Fruit fly (Drosophila melanogaster) S2 (cell line): ENCODE results near the gene DIP-eta.

Experiments
- CG8478 ChIP-seq: fragments of >200 bp; optimal IDR thresholded peaks from 2 replicates; lab custom pipeline; 2018
- CTCF ChIP-seq, 2 experiments: fragments of >200 bp; optimal IDR thresholded peaks; 2 replicates each; lab custom pipeline; 2018

Gene DIP-eta

DNA sequence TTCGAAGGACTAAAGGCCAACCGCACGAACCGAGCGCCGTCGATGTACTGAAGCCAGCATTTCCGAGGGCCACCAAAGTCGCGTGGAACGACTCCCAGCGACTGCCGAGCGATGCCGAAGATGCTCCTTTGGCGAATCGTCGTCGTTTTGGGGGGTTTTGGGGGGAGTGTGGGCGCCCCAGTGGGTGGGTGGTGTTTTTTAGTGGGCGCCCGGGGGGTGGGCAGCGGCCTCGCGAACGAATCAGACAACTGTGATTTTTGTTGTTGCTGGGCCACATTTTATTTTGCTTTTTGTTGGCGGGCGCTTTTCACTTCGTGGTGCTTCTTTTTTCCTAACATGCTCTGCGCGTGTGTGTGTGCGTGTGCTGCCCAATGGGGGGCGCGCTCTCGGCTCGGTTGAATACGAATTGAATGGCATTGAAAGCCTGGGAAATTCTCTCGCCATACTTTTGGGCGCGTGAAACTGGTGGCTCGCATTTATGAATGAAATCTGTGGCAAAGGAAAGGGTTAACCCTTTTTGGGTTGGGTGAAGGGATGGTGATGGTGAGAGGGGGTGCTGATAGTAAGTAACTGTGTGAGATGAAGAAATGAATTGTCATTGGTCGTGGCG lies at the start of gene DIP-eta:
Gene DIP-eta, minus strand, starts transcription at position 51 of the 610 bp plus-strand sequence.
- TF ChIP-seq CG8478 (lab: Kevin White, UChicago) (no peak), CTCF (optimal IDR thresholded peaks at IDR 0.05; lab: Kevin White, UChicago) (no peak)

DNA sequence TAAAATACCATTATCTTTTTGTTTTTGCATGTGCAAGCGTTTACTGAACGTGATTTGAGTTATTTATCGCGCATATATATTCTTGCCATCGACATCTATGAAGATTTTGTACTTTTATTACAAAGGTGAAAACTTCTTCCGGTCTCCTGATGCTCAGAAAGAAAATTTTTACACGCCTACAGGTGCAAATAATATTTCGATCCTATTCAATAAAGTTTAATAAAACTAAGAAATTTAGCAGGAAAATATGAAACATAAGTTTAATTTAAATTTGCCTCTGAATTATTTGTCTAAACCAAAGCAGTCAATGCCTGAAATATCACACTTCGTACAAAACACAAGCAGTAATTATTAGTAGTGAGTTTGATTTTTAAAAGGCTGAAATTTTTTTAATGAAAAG lies 44.8 kb upstream of the DIP-eta start, which contains the start of gene Hsp60C:
Gene Hsp60C, plus strand, starts transcription at position 301 of the 400 bp plus-strand sequence.
- TF ChIP-seq CG8478 (lab: Kevin White, UChicago) (no peak), CTCF (optimal IDR thresholded peaks at IDR 0.05; lab: Kevin White, UChicago) (no peak)

DNA sequence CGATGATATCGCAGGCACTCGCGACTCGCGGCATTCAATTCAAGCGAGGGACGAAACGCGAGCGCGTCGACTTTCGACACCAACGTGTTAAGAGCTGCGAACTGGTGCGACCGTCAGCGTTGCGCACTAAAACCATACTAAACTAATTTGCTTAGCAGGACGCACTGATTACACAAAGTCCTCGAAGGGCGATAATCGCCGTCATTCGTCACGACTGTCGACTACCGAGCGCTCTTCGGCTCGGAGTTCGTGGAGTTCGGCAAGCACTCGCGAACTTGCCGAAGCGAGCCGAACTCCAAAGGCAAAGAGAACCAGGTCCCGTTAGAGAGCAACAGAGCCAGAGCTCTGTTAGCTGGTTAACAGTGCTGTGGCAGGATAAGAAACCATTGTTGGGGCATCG lies 40.7 kb upstream of the DIP-eta start, which contains the start of gene DIP-theta:
Gene DIP-theta, minus strand, starts transcription at position 146 of the 400 bp plus-strand sequence.
- TF ChIP-seq CTCF (optimal IDR thresholded peaks at IDR 0.05; lab: Kevin White, UChicago): no peak
- no peak for TF ChIP-seq CG8478 (lab: Kevin White, UChicago)

DNA sequence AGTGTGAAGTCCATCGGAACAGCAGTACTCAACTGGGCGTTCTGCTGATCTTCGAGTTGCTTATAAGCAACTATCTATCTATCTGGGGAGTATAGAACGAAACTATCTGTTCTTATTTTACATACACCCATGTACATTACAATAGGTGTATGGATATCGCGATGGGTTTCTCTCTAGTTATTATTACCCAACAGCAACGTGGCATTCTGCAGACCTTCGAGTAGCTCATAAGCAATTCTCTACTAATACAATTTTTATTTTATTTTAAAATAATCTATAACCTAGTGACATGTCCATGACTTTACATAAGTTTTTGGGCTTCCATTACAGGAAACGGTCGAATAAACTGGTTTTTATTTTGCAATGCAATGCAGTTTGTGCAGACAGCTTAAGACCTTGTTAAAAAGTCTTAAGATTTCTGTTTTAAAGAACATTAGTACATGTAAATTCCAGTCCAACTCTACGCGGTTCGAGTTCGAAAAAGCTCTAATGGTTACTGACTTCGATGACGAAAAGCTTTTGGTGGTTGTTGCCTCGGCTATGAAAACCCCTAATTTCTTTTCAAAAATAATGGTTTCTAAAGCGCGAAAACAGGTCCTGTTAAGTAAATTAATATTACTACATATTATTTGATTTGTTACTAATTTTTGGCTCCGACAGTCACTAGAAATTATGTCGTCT lies 6.1 kb upstream of the DIP-eta start, which contains the start of gene Cyp6a16:
Gene Cyp6a16, minus strand, starts transcription at position 36 of the 681 bp plus-strand sequence.
- peak in 1 of 2 experiments; percentile 56 for TF ChIP-seq CTCF (optimal IDR thresholded peaks at IDR 0.05; lab: Kevin White, UChicago)
- no peak for TF ChIP-seq CG8478 (lab: Kevin White, UChicago)

DNA sequence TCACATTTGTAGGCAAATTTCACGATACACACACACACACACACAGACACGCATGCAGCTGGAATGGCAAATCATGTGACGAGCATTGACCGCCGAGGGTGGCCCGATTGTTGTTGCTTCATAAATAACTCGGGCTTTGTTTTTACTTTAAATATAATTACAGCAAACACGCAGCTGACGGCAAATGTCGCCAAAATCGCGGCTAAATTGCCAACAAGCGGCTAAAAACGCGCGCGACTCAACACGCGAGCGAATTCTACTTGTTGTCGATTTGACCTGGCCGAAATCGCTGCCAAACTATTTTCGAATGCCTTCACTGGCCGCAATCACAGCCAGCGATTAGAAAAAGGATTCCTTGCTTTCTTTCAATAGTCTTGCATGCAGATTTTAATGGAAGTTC lies 522 bp downstream of the DIP-eta start:
- no peak for TF ChIP-seq CG8478 (lab: Kevin White, UChicago)
- no peak for TF ChIP-seq CTCF (optimal IDR thresholded peaks at IDR 0.05; lab: Kevin White, UChicago)

DNA sequence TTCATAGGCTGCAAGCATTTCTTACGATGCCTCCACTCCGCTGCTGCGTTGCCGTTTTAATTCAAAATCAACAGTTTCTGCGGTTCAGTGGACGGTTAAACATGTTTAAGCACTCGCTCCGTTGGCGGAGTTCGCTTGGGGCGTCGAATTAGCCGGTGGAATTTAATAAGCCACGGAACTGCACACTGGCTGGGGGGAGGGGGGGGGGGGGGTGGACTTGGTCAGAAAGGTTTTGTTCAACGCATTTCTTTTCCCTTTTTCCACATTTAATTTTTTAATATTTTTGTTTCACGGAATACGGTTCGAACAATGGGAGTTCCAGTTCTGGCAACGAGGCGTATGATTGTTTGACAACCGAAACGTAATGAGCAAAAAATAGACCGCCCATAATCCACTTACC lies 7.1 kb downstream of the DIP-eta start:
- TF ChIP-seq CG8478 (lab: Kevin White, UChicago) (no peak), CTCF (optimal IDR thresholded peaks at IDR 0.05; lab: Kevin White, UChicago) (no peak)

DNA sequence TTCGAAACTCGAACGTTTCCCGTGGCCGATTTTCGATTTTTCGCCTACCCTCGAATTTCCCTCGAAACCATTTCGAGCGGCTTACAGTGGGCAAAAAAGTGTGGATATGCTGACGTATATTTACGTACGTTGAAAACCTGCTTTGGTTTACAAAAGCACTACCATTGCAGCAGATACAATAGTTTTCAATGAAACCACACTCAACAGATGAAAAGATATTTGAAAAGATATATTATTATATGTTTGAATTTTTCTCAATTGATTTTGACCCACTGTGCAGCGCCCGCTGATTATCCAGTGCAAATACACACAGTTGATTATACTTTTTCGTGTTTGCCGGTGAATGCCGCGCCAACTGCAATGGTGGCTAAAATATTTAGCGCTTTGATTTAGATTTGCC lies 7.6 kb downstream of the DIP-eta start:
- TF ChIP-seq CG8478 (lab: Kevin White, UChicago): no peak
- no peak for TF ChIP-seq CTCF (optimal IDR thresholded peaks at IDR 0.05; lab: Kevin White, UChicago)

DNA sequence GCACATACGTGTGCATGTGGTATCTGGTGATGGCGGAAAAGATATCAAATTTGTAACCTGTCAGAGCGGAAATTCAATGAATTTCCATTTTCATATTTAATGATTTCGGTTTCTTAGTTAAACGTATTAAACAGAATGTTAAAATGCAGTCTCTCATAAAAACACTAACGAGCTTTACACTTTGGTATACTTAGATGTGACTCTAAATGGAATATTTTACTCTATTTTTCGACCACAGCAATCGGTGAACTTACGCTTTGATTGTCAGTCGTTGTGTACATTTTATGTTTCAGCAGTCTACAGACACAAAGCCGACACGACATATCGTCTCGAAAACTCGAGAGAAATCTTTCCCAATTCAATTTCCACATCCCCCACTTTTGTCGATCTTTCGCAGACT lies 21.2 kb downstream of the DIP-eta start, which contains the start of gene CG18266:
Gene CG18266, plus strand, starts transcription at position 301 of the 400 bp plus-strand sequence.
- no peak for TF ChIP-seq CTCF (optimal IDR thresholded peaks at IDR 0.05; lab: Kevin White, UChicago)
- no peak for TF ChIP-seq CG8478 (lab: Kevin White, UChicago)

DNA sequence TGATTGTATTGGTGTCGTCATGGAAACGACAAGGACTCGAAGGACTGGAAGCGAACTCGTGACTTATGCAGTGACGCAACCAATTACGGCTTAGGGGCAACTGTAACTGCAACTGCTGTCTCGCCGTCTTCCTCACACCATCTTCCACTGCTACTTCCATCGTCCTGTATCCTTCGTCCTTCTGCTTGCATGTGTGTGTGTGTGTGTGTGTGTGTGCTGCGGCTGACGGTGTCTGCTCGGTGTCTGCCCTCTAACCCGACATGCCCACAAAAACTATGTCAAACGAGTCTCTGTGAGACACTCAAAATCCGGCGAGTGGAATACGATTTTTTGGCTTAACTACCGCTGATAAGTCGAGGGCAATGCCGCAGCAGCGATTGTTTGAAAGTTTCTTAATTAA lies 23.9 kb downstream of the DIP-eta start:
- no peak for TF ChIP-seq CG8478 (lab: Kevin White, UChicago)
- no peak for TF ChIP-seq CTCF (optimal IDR thresholded peaks at IDR 0.05; lab: Kevin White, UChicago)

DNA sequence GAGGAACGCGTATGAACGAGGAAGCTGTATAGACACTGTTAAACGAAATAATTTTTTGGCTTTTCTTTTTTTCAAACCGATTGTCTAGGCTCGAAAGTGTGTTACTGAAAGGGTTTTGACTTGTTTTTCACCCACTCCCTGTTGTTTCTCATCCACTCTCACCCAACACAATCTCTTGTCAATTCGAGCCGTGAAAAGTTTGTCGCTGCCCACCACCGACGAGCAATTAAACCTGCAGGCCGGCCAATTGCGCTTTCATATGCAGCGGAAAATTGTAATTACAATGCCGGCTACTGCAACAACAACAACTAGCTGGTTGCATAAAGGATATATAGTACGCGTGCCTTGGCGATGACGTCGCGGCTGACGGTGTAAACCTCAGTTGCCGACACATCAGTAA lies 29.4 kb downstream of the DIP-eta start, which contains the start of gene CG7251:
Gene CG7251, minus strand, starts transcription at position 101 of the 400 bp plus-strand sequence.
- no peak for TF ChIP-seq CG8478 (lab: Kevin White, UChicago)
- no peak for TF ChIP-seq CTCF (optimal IDR thresholded peaks at IDR 0.05; lab: Kevin White, UChicago)

DNA sequence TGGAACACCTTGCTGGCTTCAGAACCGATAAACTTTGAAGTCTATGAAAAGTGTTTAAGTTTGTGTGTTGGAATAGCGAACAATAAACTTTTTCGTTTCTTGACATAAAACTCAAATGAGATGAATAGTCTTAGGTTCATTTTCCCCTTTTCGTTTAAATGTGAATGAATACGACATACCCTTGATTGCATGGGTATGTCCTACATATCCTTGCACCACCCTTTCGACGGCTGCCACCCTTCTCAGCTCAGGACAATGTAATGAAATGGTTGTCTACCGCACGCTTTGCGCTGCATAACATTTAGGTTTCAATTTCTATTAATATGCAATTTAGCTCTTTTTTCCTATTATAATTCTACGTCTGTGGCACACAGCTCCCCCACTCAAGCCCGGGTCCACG lies 36.7 kb downstream of the DIP-eta start, which contains the start of gene CG14011:
Gene CG14011, minus strand, starts transcription at position 101 of the 400 bp plus-strand sequence.
- TF ChIP-seq CG8478 (lab: Kevin White, UChicago): no peak
- TF ChIP-seq CTCF (optimal IDR thresholded peaks at IDR 0.05; lab: Kevin White, UChicago): no peak

DNA sequence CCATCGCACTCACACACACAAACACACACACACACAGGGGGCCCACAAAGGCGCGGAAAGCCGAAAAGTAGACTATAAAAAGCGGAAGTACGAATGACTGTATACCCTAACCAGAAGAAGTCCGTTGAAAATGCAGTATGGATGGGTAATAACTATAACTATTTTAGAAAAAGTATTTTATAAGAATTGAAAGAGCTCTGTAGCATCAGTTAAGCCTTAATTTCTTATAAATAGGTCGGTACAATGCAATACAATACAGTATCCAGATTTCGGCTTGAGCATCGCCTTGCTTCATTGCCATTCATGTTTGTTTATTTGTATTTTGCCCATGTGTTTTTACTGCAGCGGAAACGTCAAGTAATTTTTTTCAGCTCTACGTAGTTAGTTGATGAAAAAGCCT lies 48.2 kb downstream of the DIP-eta start:
- TF ChIP-seq CG8478 (lab: Kevin White, UChicago) (no peak), CTCF (optimal IDR thresholded peaks at IDR 0.05; lab: Kevin White, UChicago) (no peak)

DNA sequence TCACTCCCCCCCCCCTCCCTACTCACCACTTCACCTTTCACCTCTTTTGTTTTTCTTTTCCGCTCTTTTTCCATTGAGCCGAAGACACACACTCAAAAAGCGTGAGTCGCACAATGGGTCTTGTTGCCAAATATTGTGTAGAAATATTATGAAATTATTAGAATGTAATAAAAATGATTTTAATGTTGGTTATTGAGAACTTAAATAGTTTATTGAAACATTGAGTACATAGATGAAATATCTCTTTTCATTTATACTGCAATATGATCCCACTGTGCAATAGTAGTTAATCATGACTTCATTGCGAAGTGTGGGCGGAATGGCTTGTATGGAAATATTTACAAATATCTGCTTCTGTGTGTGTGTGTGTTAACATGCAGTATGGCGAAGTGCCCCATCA lies 50.6 kb downstream of the DIP-eta start:
- no peak for TF ChIP-seq CG8478 (lab: Kevin White, UChicago)
- no peak for TF ChIP-seq CTCF (optimal IDR thresholded peaks at IDR 0.05; lab: Kevin White, UChicago)

DNA sequence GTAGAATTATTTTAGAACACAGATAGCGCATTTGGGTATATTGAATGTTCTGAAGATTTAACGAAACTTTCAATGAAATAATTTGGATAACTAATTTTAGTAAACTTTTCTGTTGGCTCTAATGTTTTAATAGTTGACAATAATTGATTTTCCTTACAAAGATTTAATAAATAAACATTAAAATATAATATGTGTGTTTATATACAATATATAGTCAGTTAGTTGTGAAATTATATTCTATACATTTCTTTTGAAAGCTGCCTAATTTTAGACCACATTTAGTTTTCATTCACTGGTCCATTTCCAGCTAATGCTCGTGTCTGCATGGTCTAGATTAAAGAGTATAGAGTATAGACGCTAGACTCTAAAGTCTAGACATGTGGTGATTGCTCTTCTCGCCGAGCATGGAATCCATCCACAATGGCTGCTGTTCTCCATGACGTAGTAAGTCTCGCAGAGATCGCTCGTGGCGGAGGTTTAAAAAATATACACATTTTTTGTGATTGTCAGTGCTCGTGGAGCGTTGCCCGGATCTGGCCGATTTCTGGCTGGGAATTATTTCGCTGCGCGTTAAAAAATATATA lies 58.8 kb downstream of the DIP-eta start, which contains the start of gene GluRIIB:
Gene GluRIIB, plus strand, starts transcription at position 534 of the 584 bp plus-strand sequence.
- TF ChIP-seq CTCF (optimal IDR thresholded peaks at IDR 0.05; lab: Kevin White, UChicago): no peak
- TF ChIP-seq CG8478 (lab: Kevin White, UChicago): no peak

DNA sequence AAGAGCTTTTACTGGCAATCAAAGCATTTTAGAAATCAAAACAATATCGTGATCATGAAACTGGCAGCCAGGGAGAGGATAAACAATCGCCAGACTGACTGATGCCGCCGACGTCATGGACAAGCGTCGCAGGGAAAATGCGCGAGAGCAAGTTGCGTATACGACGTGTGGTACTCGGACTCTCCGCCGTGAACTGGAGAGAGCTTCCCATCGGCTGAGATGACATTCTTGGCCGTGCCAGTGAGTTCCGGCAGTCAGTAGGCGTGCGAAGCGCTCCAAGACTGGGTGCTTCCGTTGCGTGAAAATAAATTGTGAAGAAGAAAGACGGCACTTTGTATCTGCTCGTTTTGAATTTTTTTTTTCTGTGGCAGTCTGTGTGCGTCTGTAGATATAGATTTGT lies 62.9 kb downstream of the DIP-eta start, which contains the start of gene GluRIIA:
Gene GluRIIA, plus strand, starts transcription at position 255 of the 400 bp plus-strand sequence.
- TF ChIP-seq CTCF (optimal IDR thresholded peaks at IDR 0.05; lab: Kevin White, UChicago) (no peak), CG8478 (lab: Kevin White, UChicago) (no peak)
